Worm (Caenorhabditis elegans): ENCODE data around the gene F54D10.4.

DNA sequence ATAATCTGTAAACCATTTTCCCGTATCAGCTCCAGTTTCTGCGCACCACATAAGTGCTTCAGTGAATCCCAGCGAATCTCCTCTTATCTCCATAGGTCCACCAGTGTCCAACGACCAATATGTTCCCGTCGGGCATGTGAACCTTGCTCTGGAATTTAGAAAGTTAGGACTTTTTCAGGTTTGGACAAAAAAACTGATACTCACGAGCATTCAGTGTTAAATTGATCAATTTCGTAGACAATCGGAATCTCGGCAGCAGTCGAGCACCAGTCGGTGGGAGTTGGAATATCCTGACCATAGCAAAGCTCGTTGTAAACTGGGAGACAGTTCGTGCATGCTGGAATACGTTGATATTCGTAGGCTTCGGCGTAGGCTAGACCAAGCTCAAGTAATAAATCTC, 22.8 kb upstream of the F54D10.4 start:
- TF ChIP-seq lsy-2 (tag; optimal IDR thresholded peaks at IDR 0.05) (no peak), tbx-2 (tag; optimal IDR thresholded peaks at IDR 0.05) (no peak), nhr-237 (tag; optimal IDR thresholded peaks at IDR 0.05) (no peak), lin-15B (tag; optimal IDR thresholded peaks at IDR 0.05) (no peak), snu-23 (GFP tag; optimal IDR thresholded peaks at IDR 0.05) (no peak)
